Worm (Caenorhabditis elegans) whole organism, early embryonic: ENCODE results near the gene srh-105.

Source experiments
- ceh-13 ChIP-seq: fragments of 200-800 bp; sonication (Bioruptor generic); optimal IDR thresholded peaks from 2 replicates; lab custom pipeline; 2018; ENCODE audit warnings: mild to moderate bottlenecking, missing genetic modification characterization, missing compliant biosample characterization
- hnd-1 ChIP-seq: sonication (generic microtip); optimal IDR thresholded peaks from 2 replicates; lab custom pipeline; 2016; ENCODE audit warnings: missing genetic modification characterization, missing compliant biosample characterization

ce11 chrII:536775-537174, 27.6 kb upstream of the srh-105 start, which contains the start of gene T27A1.2:
- TF ChIP-seq ceh-13 (no peak), hnd-1 (tag; lab: Kevin White, UChicago) (no peak)
